Worm (Caenorhabditis elegans): Measurements from ENCODE around the gene F18A11.3.

ce11 chrII:13030051-13030437 lies 6.6 kb downstream of the F18A11.3 start:
- TF ChIP-seq F49E8.2 (tag; optimal IDR thresholded peaks at IDR 0.05; ENCODE audit: insufficient read depth) (no peak), ekl-4 (GFP tag; IDR thresholded peaks at IDR 0.05) (no peak), lag-1 (GFP tag; IDR thresholded peaks at IDR 0.05) (no peak), ama-1 (optimal IDR thresholded peaks at IDR 0.05) (no peak), ama-1 (GFP tag; optimal IDR thresholded peaks at IDR 0.05) (no peak)

Measured in whole organism, young adult.